Fruit fly (Drosophila melanogaster) whole organism, embryonic: ENCODE results near the gene att-ORFB.

Experiments
- Bteb2 ChIP-seq: fragments of 200-800 bp; sonication (Bioruptor generic); optimal IDR thresholded peaks from 2 replicates; lab custom pipeline; 2016; ENCODE audit warnings: missing biosample characterization, missing genetic modification characterization
- CG10366 ChIP-seq: fragments of 200-800 bp; sonication (Bioruptor generic); IDR thresholded peaks from 2 replicates; pipeline ENCODE4 v1.3.6; 2022; ENCODE audit warnings: missing biosample characterization, missing genetic modification characterization
- CG10543 ChIP-seq: fragments of 200-800 bp; sonication (Bioruptor generic); optimal IDR thresholded peaks from 3 replicates; lab custom pipeline; 2017; ENCODE audit warnings: missing biosample characterization, mild to moderate bottlenecking, missing genetic modification characterization, moderate library complexity
- CG11093 ChIP-seq: fragments of 200-800 bp; sonication (Bioruptor generic); IDR thresholded peaks from 3 replicates; pipeline ENCODE4 v1.3.6; 2022; ENCODE audit warnings: missing biosample characterization, missing genetic modification characterization
- CG11723 ChIP-seq: fragments of 200-800 bp; sonication (Bioruptor generic); optimal IDR thresholded peaks from 2 replicates; lab custom pipeline; 2017; ENCODE audit warnings: missing biosample characterization, mild to moderate bottlenecking, missing genetic modification characterization
- CG12391 ChIP-seq: fragments of 200-800 bp; sonication (Bioruptor generic); optimal IDR thresholded peaks from 3 replicates; lab custom pipeline; 2018; ENCODE audit warnings: missing biosample characterization, mild to moderate bottlenecking, missing genetic modification characterization, moderate library complexity
- CG13123 ChIP-seq: fragments of 200-800 bp; sonication (Bioruptor generic); optimal IDR thresholded peaks from 2 replicates; lab custom pipeline; 2016; ENCODE audit warnings: missing biosample characterization, missing genetic modification characterization
- CG14710 ChIP-seq: fragments of 200-800 bp; sonication (Bioruptor generic); optimal IDR thresholded peaks from 3 replicates; lab custom pipeline; 2019; ENCODE audit warnings: missing biosample characterization, mild to moderate bottlenecking, missing genetic modification characterization, moderate library complexity
- CG17568 ChIP-seq: fragments of 200-800 bp; sonication (Bioruptor generic); optimal IDR thresholded peaks from 2 replicates; lab custom pipeline; 2018; ENCODE audit warnings: missing biosample characterization, mild to moderate bottlenecking, missing genetic modification characterization, moderate library complexity
- CG18262 ChIP-seq: fragments of 200-800 bp; optimal IDR thresholded peaks from 3 replicates; lab custom pipeline; 2019; ENCODE audit warnings: missing biosample characterization, mild to moderate bottlenecking, missing genetic modification characterization, moderate library complexity
- CG18619 ChIP-seq: fragments of 200-800 bp; sonication (Bioruptor generic); optimal IDR thresholded peaks from 3 replicates; lab custom pipeline; 2017; ENCODE audit warnings: missing biosample characterization, mild to moderate bottlenecking, missing genetic modification characterization
- CG4282 ChIP-seq: fragments of 200-800 bp; sonication (Bioruptor generic); optimal IDR thresholded peaks from 2 replicates; lab custom pipeline; 2016; ENCODE audit warnings: missing biosample characterization, missing genetic modification characterization
- CG6272 ChIP-seq: fragments of 200-800 bp; sonication (Bioruptor generic); IDR thresholded peaks from 2 replicates; pipeline ENCODE4 v1.3.6; 2022; ENCODE audit warnings: missing biosample characterization, missing genetic modification characterization
- CG6654 ChIP-seq: fragments of 200-800 bp; sonication (Bioruptor generic); optimal IDR thresholded peaks from 2 replicates; lab custom pipeline; 2017; ENCODE audit warnings: missing biosample characterization, mild to moderate bottlenecking, missing genetic modification characterization
- CG8388 ChIP-seq: fragments of 200-800 bp; sonication (Bioruptor generic); optimal IDR thresholded peaks from 2 replicates; lab custom pipeline; 2019; ENCODE audit warnings: missing biosample characterization, mild to moderate bottlenecking, missing genetic modification characterization, moderate library complexity
- CG8478 ChIP-seq: fragments of >200 bp; optimal IDR thresholded peaks from 2 replicates; lab custom pipeline; 2018
- Hr51 ChIP-seq, 2 experiments: fragments of 200-800 bp; sonication (Bioruptor generic); optimal IDR thresholded peaks; 2 replicates in 1 of 2; 3 replicates in 1 of 2; lab custom pipeline; 2016 to 2018; ENCODE audit warnings: missing biosample characterization in 2 of 2, missing genetic modification characterization in 2 of 2, mild to moderate bottlenecking in 1 of 2, moderate library complexity in 1 of 2
- Jarid2 ChIP-seq: fragments of 200-800 bp; sonication (Bioruptor generic); optimal IDR thresholded peaks from 3 replicates; lab custom pipeline; 2017; ENCODE audit warnings: mild to moderate bottlenecking, missing biosample characterization, missing genetic modification reagents, missing genetic modification characterization
- Max ChIP-seq: fragments of 200-800 bp; sonication (Bioruptor generic); optimal IDR thresholded peaks from 2 replicates; lab custom pipeline; 2016; ENCODE audit warnings: missing biosample characterization, mild to moderate bottlenecking, missing genetic modification characterization
- Mrtf ChIP-seq: fragments of 200-800 bp; sonication (Bioruptor generic); IDR thresholded peaks from 3 replicates; pipeline ENCODE4 v1.3.6; 2022; ENCODE audit warnings: missing biosample characterization, missing genetic modification characterization
- NC2β ChIP-seq: fragments of 200-800 bp; sonication (Bioruptor generic); optimal IDR thresholded peaks from 2 replicates; lab custom pipeline; 2016; ENCODE audit warnings: missing biosample characterization, missing genetic modification characterization
- Neu2 ChIP-seq: fragments of 200-800 bp; sonication (Bioruptor generic); optimal IDR thresholded peaks from 3 replicates; lab custom pipeline; 2016; ENCODE audit warnings: missing biosample characterization, missing genetic modification characterization, borderline replicate concordance
- Nf-YB ChIP-seq: fragments of 200-800 bp; sonication (Bioruptor generic); optimal IDR thresholded peaks from 3 replicates; lab custom pipeline; 2019; ENCODE audit warnings: missing biosample characterization, mild to moderate bottlenecking, missing genetic modification characterization, moderate library complexity
- Optix ChIP-seq: fragments of 200-800 bp; sonication (Bioruptor generic); IDR thresholded peaks from 3 replicates; pipeline ENCODE4 v1.3.6; 2022; ENCODE audit warnings: missing biosample characterization, missing genetic modification characterization
- Rx ChIP-seq: fragments of 200-800 bp; sonication (Bioruptor generic); IDR thresholded peaks from 2 replicates; pipeline ENCODE4 v1.3.6; 2022; ENCODE audit warnings: missing biosample characterization, missing genetic modification characterization
- Xrp1 ChIP-seq: fragments of 200-800 bp; sonication (Bioruptor generic); IDR thresholded peaks from 2 replicates; pipeline ENCODE4 v1.3.6; 2022; ENCODE audit warnings: missing biosample characterization, missing genetic modification characterization
- amos ChIP-seq: fragments of 200-800 bp; sonication (Bioruptor generic); IDR thresholded peaks from 2 replicates; pipeline ENCODE4 v1.3.6; 2022; ENCODE audit warnings: missing biosample characterization, missing genetic modification characterization; ENCODE audit not compliant: partially characterized antibody
- bcd ChIP-seq: fragments of 200-800 bp; sonication (Bioruptor generic); optimal IDR thresholded peaks from 2 replicates; lab custom pipeline; 2017; ENCODE audit warnings: missing biosample characterization, mild to moderate bottlenecking, missing genetic modification characterization
- cas ChIP-seq: fragments of 200-800 bp; sonication (Bioruptor generic); IDR thresholded peaks from 2 replicates; pipeline ENCODE4 v1.3.6; 2022; ENCODE audit warnings: missing biosample characterization, missing genetic modification characterization
- ci ChIP-seq: fragments of 200-800 bp; sonication (Bioruptor generic); IDR thresholded peaks from 3 replicates; pipeline ENCODE4 v1.3.6; 2022; ENCODE audit warnings: missing biosample characterization, missing genetic modification characterization
- dmrt11E ChIP-seq: fragments of 200-800 bp; sonication (Bioruptor generic); optimal IDR thresholded peaks from 3 replicates; lab custom pipeline; 2018; ENCODE audit warnings: missing biosample characterization, mild to moderate bottlenecking, missing genetic modification characterization, moderate library complexity
- fu2 ChIP-seq: fragments of 200-800 bp; sonication (Bioruptor generic); optimal IDR thresholded peaks from 2 replicates; lab custom pipeline; 2016; ENCODE audit warnings: missing biosample characterization, missing genetic modification characterization
- gsb ChIP-seq: fragments of 200-800 bp; sonication (Bioruptor generic); IDR thresholded peaks from 2 replicates; pipeline ENCODE4 v1.3.6; 2022; ENCODE audit warnings: missing biosample characterization, missing genetic modification characterization
- her ChIP-seq: fragments of 200-800 bp; sonication (Bioruptor generic); optimal IDR thresholded peaks from 2 replicates; lab custom pipeline; 2016; ENCODE audit warnings: missing biosample characterization, missing genetic modification characterization
- lmd ChIP-seq: fragments of 200-800 bp; sonication (Bioruptor generic); IDR thresholded peaks from 2 replicates; pipeline ENCODE4 v1.3.6; 2022; ENCODE audit warnings: missing biosample characterization, missing genetic modification characterization
- lola ChIP-seq, 3 experiments: fragments of >200 bp in 2 of 3; fragments of 200-800 bp in 1 of 3; sonication (Bioruptor generic) in 1 of 3; optimal IDR thresholded peaks; 2 replicates each; lab custom pipeline; 2017 to 2019; ENCODE audit warnings: missing biosample characterization in 3 of 3, missing genetic modification characterization in 3 of 3, mild to moderate bottlenecking in 1 of 3, moderate library complexity in 1 of 3
- luna ChIP-seq: fragments of 200-800 bp; sonication (Bioruptor generic); optimal IDR thresholded peaks from 2 replicates; lab custom pipeline; 2016; ENCODE audit warnings: missing biosample characterization, missing genetic modification characterization
- nmo ChIP-seq: fragments of 200-800 bp; sonication (Bioruptor generic); optimal IDR thresholded peaks from 2 replicates; lab custom pipeline; 2018; ENCODE audit warnings: missing biosample characterization, mild to moderate bottlenecking, missing genetic modification characterization, moderate library complexity
- pzg ChIP-seq: fragments of 200-800 bp; sonication (Bioruptor generic); optimal IDR thresholded peaks from 3 replicates; lab custom pipeline; 2018; ENCODE audit warnings: missing biosample characterization, mild to moderate bottlenecking, missing genetic modification characterization, moderate library complexity
- row ChIP-seq: fragments of 200-800 bp; sonication (Bioruptor generic); IDR thresholded peaks from 3 replicates; pipeline ENCODE4 v1.3.6; 2022; ENCODE audit warnings: missing biosample characterization, missing genetic modification characterization
- run ChIP-seq: fragments of 200-800 bp; sonication (Bioruptor generic); optimal IDR thresholded peaks from 3 replicates; lab custom pipeline; 2018; ENCODE audit warnings: missing biosample characterization, mild to moderate bottlenecking, missing genetic modification characterization
- seq ChIP-seq: fragments of 200-800 bp; sonication (Bioruptor generic); IDR thresholded peaks from 2 replicates; pipeline ENCODE4 v1.3.6; 2022; ENCODE audit warnings: missing biosample characterization, missing genetic modification characterization
- sim ChIP-seq: fragments of 200-800 bp; sonication (Bioruptor generic); IDR thresholded peaks from 2 replicates; pipeline ENCODE4 v1.3.6; 2022; ENCODE audit warnings: missing biosample characterization, missing genetic modification characterization
- sima ChIP-seq: fragments of 200-800 bp; sonication (Bioruptor generic); optimal IDR thresholded peaks from 2 replicates; lab custom pipeline; 2016; ENCODE audit warnings: missing biosample characterization, missing genetic modification characterization
- sqz ChIP-seq: fragments of 200-800 bp; sonication (Bioruptor generic); optimal IDR thresholded peaks from 3 replicates; lab custom pipeline; 2018; ENCODE audit warnings: missing biosample characterization, mild to moderate bottlenecking, missing genetic modification characterization
- stwl ChIP-seq: fragments of 200-800 bp; sonication (Bioruptor generic); optimal IDR thresholded peaks from 3 replicates; lab custom pipeline; 2018; ENCODE audit warnings: missing biosample characterization, mild to moderate bottlenecking, missing genetic modification characterization, moderate library complexity
- tap ChIP-seq: fragments of 200-800 bp; optimal IDR thresholded peaks from 3 replicates; lab custom pipeline; 2019; ENCODE audit warnings: missing biosample characterization, mild to moderate bottlenecking, missing genetic modification characterization, moderate library complexity
- tin ChIP-seq: fragments of 200-800 bp; sonication (Bioruptor generic); optimal IDR thresholded peaks from 3 replicates; lab custom pipeline; 2016; ENCODE audit warnings: missing biosample characterization, missing genetic modification characterization
- unpg ChIP-seq: fragments of 200-800 bp; sonication (Bioruptor generic); optimal IDR thresholded peaks from 3 replicates; lab custom pipeline; 2018; ENCODE audit warnings: missing biosample characterization, mild to moderate bottlenecking, missing genetic modification characterization, moderate library complexity

Gene att-ORFB

dm6 chr3R:20556281-20557113, 2.3 kb upstream of the att-ORFB start (continued):
- TF ChIP-seq cas (peak; percentile 77), CG17568 (GFP tag; lab: Kevin White, UChicago) (no peak), CG8478 (lab: Kevin White, UChicago) (no peak), bcd (GFP tag; lab: Kevin White, UChicago) (peak; percentile 70), sim (GFP tag; lab: Robert Waterston, UW) (no peak), CG11723 (peak; percentile 26), lola (GFP tag; optimal IDR thresholded peaks at IDR 0.05; lab: Kevin White, UChicago) (no peak), tap (tag; lab: Kevin White, UChicago) (peak; percentile 65), CG18619 (GFP tag; lab: Kevin White, UChicago) (peak; percentile 56), CG6654 (GFP tag; lab: Kevin White, UChicago) (peak; percentile 28), gsb (peak; percentile 69), CG6272 (peak; percentile 80), Xrp1 (peak; percentile 45), CG4282 (GFP tag; lab: Kevin White, UChicago) (no peak), fu2 (GFP tag; lab: Kevin White, UChicago) (peak; percentile 7), sima (GFP tag; lab: Kevin White, UChicago) (no peak), unpg (GFP tag; lab: Kevin White, UChicago) (peak; percentile 53), Rx (no peak), CG11093 (no peak; the same call in 1 of the 3 replicates), CG14710 (peak; percentile 18), CG10366 (GFP tag; lab: Robert Waterston, UW) (peak; percentile 69), Nf-YB (GFP tag; lab: Kevin White, UChicago) (peak; percentile 40), CG13123 (GFP tag; lab: Kevin White, UChicago) (no peak), Bteb2 (GFP tag; lab: Kevin White, UChicago) (peak; percentile 5), CG10543 (GFP tag; lab: Kevin White, UChicago) (no peak), Hr51 (GFP tag; optimal IDR thresholded peaks at IDR 0.05; lab: Kevin White, UChicago) (peak in 1 of 2 experiments; percentile 75), lmd (GFP tag; lab: Robert Waterston, UW) (peak; percentile 84), CG12391 (peak; percentile 54), CG18262 (tag; lab: Kevin White, UChicago) (peak; percentile 52), nmo (peak; percentile 64), CG8388 (GFP tag; lab: Kevin White, UChicago) (no peak), Optix (GFP tag; lab: Robert Waterston, UW) (no peak), pzg (GFP tag; lab: Kevin White, UChicago) (no peak), sqz (GFP tag; lab: Kevin White, UChicago) (peak; percentile 7), dmrt11E (no peak), NC2β (GFP tag; lab: Kevin White, UChicago) (peak; percentile 1), Neu2 (GFP tag; lab: Kevin White, UChicago) (no peak), stwl (tag; lab: Kevin White, UChicago) (no peak), Jarid2 (peak; percentile 8), Mrtf (peak; percentile 73; the same call in 2 of the 3 replicates), tin (peak; percentile 52), Max (GFP tag; lab: Kevin White, UChicago) (peak; percentile 20), row (peak; percentile 87), luna (GFP tag; lab: Kevin White, UChicago) (no peak), amos (GFP tag; lab: Robert Waterston, UW) (no peak; the same call in 1 of the 2 replicates), seq (GFP tag; lab: Robert Waterston, UW) (peak; percentile 65), run (tag; lab: Kevin White, UChicago) (no peak), ci (no peak), her (GFP tag; lab: Kevin White, UChicago) (no peak)
